Worm (Caenorhabditis elegans): ENCODE results near the gene K11H12.4.

ce11 chrIV:673313-673712, 2.4 kb downstream of the K11H12.4 start, which contains the start of gene K11H12.3:
- TF ChIP-seq F23B12.7 (tag; optimal IDR thresholded peaks at IDR 0.05; ENCODE audit: insufficient read depth): no peak
- no peak for TF ChIP-seq him-1 (tag; optimal IDR thresholded peaks at IDR 0.05)
- no peak for TF ChIP-seq nhr-179 (tag; optimal IDR thresholded peaks at IDR 0.05)
- TF ChIP-seq F55B11.4 (tag; optimal IDR thresholded peaks at IDR 0.05; ENCODE audit: borderline replicate concordance, insufficient read depth): no peak
- TF ChIP-seq nfya-1 (tag; optimal IDR thresholded peaks at IDR 0.05; ENCODE audit: borderline replicate concordance, insufficient read depth): no peak
- TF ChIP-seq cebp-2 (GFP tag; IDR thresholded peaks at IDR 0.05): no peak
- no peak for TF ChIP-seq B0336.3 (GFP tag; IDR thresholded peaks at IDR 0.05)
- TF ChIP-seq lin-26 (GFP tag; IDR thresholded peaks at IDR 0.05): no peak
- no peak for TF ChIP-seq sea-2 (GFP tag; IDR thresholded peaks at IDR 0.05)
- TF ChIP-seq efl-1 (GFP tag; optimal IDR thresholded peaks at IDR 0.05): no peak
- no peak for TF ChIP-seq F22D6.2 (tag; optimal IDR thresholded peaks at IDR 0.05)
- TF ChIP-seq unc-62 (GFP tag; optimal IDR thresholded peaks at IDR 0.05): no peak

Measured in whole organism, young adult.